Worm (Caenorhabditis elegans): ENCODE results near the gene T16A1.10.

DNA sequence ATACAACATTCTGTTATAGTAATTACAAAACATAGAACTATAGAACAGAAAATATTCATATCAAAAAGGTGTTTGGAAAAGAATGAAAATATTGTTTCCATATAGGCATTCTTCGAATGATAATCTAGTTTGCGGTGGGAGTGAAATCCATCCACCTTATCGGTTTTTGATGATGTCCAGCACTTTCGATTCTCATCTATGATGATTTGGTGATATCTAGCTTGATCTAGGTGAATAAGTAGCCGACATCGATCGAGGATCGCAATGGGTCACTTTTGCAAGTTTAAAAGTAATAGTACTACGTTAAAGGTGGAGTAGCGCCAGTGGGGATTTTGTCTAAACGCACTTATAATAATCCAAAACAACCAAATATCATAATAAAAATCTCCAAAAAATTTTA is 21.1 kb upstream of the T16A1.10 start, which contains the start of gene R52.6:
- TF ChIP-seq nhr-6 (tag; optimal IDR thresholded peaks at IDR 0.05) (no peak), nhr-10 (tag; optimal IDR thresholded peaks at IDR 0.05) (no peak), nhr-48 (tag; optimal IDR thresholded peaks at IDR 0.05) (no peak), lin-15B (tag; optimal IDR thresholded peaks at IDR 0.05) (no peak), mxl-2 (GFP tag; conservative IDR thresholded peaks at IDR 0.05) (no peak), php-3 (GFP tag; IDR thresholded peaks at IDR 0.05) (no peak), fkh-10 (GFP tag; optimal IDR thresholded peaks at IDR 0.05) (no peak), skn-1 (tag; optimal IDR thresholded peaks at IDR 0.05) (no peak), mxl-3 (GFP tag; optimal IDR thresholded peaks at IDR 0.05) (no peak), nhr-28 (tag; optimal IDR thresholded peaks at IDR 0.05) (no peak), nhr-11 (tag; optimal IDR thresholded peaks at IDR 0.05) (no peak), dpl-1 (GFP tag; optimal IDR thresholded peaks at IDR 0.05) (no peak), ceh-32 (tag; optimal IDR thresholded peaks at IDR 0.05; ENCODE audit: poor library complexity) (no peak)

Data from whole organism, L4 larva.